Worm (Caenorhabditis elegans): ENCODE measurements around the gene srab-9.

Gene srab-9

DNA sequence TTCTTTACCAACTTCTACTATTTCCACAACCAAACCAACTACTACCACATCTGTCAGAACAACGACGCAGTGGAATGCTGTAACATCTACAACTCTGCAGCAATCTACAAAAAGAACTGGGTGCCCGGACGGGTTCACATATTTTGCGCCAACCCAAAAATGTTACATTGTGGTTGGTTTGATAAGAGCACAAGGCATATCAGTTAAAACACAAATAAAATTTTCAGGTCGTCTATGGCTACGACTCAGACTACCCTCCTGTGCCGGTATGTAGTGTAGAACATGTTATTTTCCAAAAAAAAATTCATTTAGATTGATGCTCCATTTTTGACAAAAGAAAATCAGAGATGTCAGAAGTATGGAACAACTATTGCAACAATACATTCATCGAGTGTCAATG is 21.9 kb downstream of the srab-9 start:
- TF ChIP-seq mep-1 (tag; optimal IDR thresholded peaks at IDR 0.05), result no peak

DNA sequence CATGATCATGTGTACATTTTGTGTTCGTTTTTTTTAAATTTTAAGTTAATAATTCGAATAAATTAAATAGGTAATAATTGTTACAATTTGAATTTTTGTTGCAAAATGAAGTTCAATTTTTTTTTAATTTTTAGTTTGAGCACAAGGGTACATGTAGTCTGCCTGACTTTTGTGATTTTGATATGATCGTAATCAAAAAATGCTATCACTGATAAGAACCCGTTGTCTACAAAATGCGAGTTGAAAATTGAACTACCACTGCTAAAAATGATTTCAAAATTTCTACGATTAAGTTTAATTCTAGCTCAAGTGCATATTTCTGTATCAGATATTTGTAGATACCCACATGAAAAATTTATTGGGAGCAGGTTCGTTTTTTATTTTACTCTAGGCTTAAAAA is 22.9 kb downstream of the srab-9 start, which contains the start of gene clec-210:
Gene clec-210, plus strand, starts transcription at position 211 of the 400 bp plus-strand sequence.
- no peak for TF ChIP-seq nhr-28 (tag; optimal IDR thresholded peaks at IDR 0.05)
- TF ChIP-seq flh-1 (GFP tag; optimal IDR thresholded peaks at IDR 0.05), result no peak
- TF ChIP-seq ham-2 (GFP tag; optimal IDR thresholded peaks at IDR 0.05), result no peak
- TF ChIP-seq tbx-8 (GFP tag; optimal IDR thresholded peaks at IDR 0.05), result no peak
- no peak for TF ChIP-seq pha-4 (tag; optimal IDR thresholded peaks at IDR 0.05)
- no peak for TF ChIP-seq ces-1 (GFP tag; optimal IDR thresholded peaks at IDR 0.05)
- no peak for TF ChIP-seq bed-3 (GFP tag; optimal IDR thresholded peaks at IDR 0.05)

ce11 chrV:3114973-3115372 is 26.1 kb downstream of the srab-9 start, which contains the start of gene Y73C8C.3:
TSS of gene Y73C8C.3 (plus strand) at chrV:3115273.
- TF ChIP-seq mls-2 (tag; optimal IDR thresholded peaks at IDR 0.05), result no peak
- no peak for TF ChIP-seq snpc-4 (tag; optimal IDR thresholded peaks at IDR 0.05)
- no peak for TF ChIP-seq nhr-12 (tag; optimal IDR thresholded peaks at IDR 0.05)
- TF ChIP-seq M03D4.4 (tag; optimal IDR thresholded peaks at IDR 0.05), result no peak
- no peak for TF ChIP-seq zip-8 (tag; optimal IDR thresholded peaks at IDR 0.05)
- TF ChIP-seq ceh-83 (GFP tag; optimal IDR thresholded peaks at IDR 0.05), result no peak
- no peak for TF ChIP-seq tbx-8 (GFP tag; optimal IDR thresholded peaks at IDR 0.05)
- no peak for TF ChIP-seq mep-1 (tag; optimal IDR thresholded peaks at IDR 0.05)
- no peak for TF ChIP-seq elt-1 (tag; optimal IDR thresholded peaks at IDR 0.05; ENCODE audit: borderline replicate concordance, insufficient read depth)
- TF ChIP-seq ham-2 (GFP tag; optimal IDR thresholded peaks at IDR 0.05), result no peak
- TF ChIP-seq drap-1 (GFP tag; optimal IDR thresholded peaks at IDR 0.05), result no peak

DNA sequence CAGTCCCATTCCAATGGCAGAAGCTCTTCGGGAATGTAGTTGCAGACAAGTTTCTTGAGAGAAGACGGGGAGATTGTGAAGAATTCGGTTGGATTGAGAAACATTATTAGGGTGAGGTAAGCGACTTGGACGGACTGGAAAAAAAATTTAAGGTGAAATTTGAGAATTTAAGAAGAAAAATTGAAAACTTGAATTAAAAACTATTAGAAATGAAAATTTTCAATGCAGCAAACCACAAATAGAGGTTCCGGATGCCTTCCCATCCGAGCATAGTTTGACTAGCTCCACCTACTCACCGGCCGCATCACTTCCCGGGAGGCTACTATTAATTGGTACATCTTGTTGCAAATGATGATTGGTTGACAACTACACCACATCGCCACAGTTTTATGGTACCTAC is 27.3 kb downstream of the srab-9 start, which contains the start of gene Y73C8C.8:
Gene Y73C8C.8, minus strand, starts transcription at position 101 of the 400 bp plus-strand sequence.
- TF ChIP-seq lin-13 (tag; optimal IDR thresholded peaks at IDR 0.05) (no peak), unc-120 (tag; optimal IDR thresholded peaks at IDR 0.05; ENCODE audit: poor library complexity, severe bottlenecking) (no peak), nhr-12 (tag; optimal IDR thresholded peaks at IDR 0.05) (no peak), ceh-43 (GFP tag; optimal IDR thresholded peaks at IDR 0.05) (no peak), sptf-1 (tag; optimal IDR thresholded peaks at IDR 0.05) (no peak), pha-4 (tag; optimal IDR thresholded peaks at IDR 0.05) (no peak)

- TF ChIP-seq ceh-83 (GFP tag; optimal IDR thresholded peaks at IDR 0.05), result no peak
Measured at ce11 chrV:3112198-3112597, 28.9 kb downstream of the srab-9 start.

- TF ChIP-seq zip-8 (tag; optimal IDR thresholded peaks at IDR 0.05) (no peak), elt-1 (tag; optimal IDR thresholded peaks at IDR 0.05; ENCODE audit: borderline replicate concordance, insufficient read depth) (no peak), unc-62 (GFP tag; optimal IDR thresholded peaks at IDR 0.05) (no peak), ceh-39 (tag; optimal IDR thresholded peaks at IDR 0.05) (no peak), lin-32 (GFP tag; optimal IDR thresholded peaks at IDR 0.05) (no peak), sptf-1 (tag; optimal IDR thresholded peaks at IDR 0.05) (no peak), ztf-11 (tag; optimal IDR thresholded peaks at IDR 0.05) (no peak), lsy-2 (tag; optimal IDR thresholded peaks at IDR 0.05) (no peak), ces-1 (GFP tag; optimal IDR thresholded peaks at IDR 0.05) (no peak), ceh-43 (GFP tag; optimal IDR thresholded peaks at IDR 0.05) (no peak), sem-2 (GFP tag; optimal IDR thresholded peaks at IDR 0.05) (no peak), drap-1 (GFP tag; optimal IDR thresholded peaks at IDR 0.05) (no peak), bed-3 (GFP tag; optimal IDR thresholded peaks at IDR 0.05) (no peak), cnd-1 (tag; optimal IDR thresholded peaks at IDR 0.05) (no peak), nhr-12 (tag; optimal IDR thresholded peaks at IDR 0.05) (no peak), elt-3 (tag; optimal IDR thresholded peaks at IDR 0.05) (no peak), pha-4 (tag; optimal IDR thresholded peaks at IDR 0.05) (no peak), flh-1 (GFP tag; optimal IDR thresholded peaks at IDR 0.05) (no peak)
Measured at ce11 chrV:3107450-3107849, 33.6 kb downstream of the srab-9 start, which contains the start of gene str-68. TSS of gene str-68 (minus strand) at chrV:3107550.

ce11 chrV:3106785-3107184 is 34.3 kb downstream of the srab-9 start:
- no peak for TF ChIP-seq ces-1 (GFP tag; optimal IDR thresholded peaks at IDR 0.05)
- no peak for TF ChIP-seq nhr-28 (tag; optimal IDR thresholded peaks at IDR 0.05)
- TF ChIP-seq nhr-237 (tag; optimal IDR thresholded peaks at IDR 0.05), result no peak
- no peak for TF ChIP-seq mab-5 (tag; optimal IDR thresholded peaks at IDR 0.05)
- no peak for TF ChIP-seq M03D4.4 (tag; optimal IDR thresholded peaks at IDR 0.05)
- TF ChIP-seq zip-8 (tag; optimal IDR thresholded peaks at IDR 0.05), result no peak
- TF ChIP-seq pha-4 (tag; optimal IDR thresholded peaks at IDR 0.05), result no peak
- TF ChIP-seq blmp-1 (tag; optimal IDR thresholded peaks at IDR 0.05), result no peak
- TF ChIP-seq drap-1 (GFP tag; optimal IDR thresholded peaks at IDR 0.05), result no peak
- TF ChIP-seq unc-120 (tag; optimal IDR thresholded peaks at IDR 0.05; ENCODE audit: poor library complexity, severe bottlenecking), result no peak
- TF ChIP-seq ztf-11 (tag; optimal IDR thresholded peaks at IDR 0.05), result no peak

Data from whole organism, mixed stage, embryonic.